Fruit fly (Drosophila melanogaster): ENCODE data around the gene CG6495.

Gene CG6495

dm6 chr2L:10756049-10756448 lies 4.9 kb upstream of the CG6495 start, which contains the start of gene CG17124 (continued):
- TF ChIP-seq C15 (GFP tag; IDR thresholded peaks at IDR 0.05) (no peak), sr (GFP tag; IDR thresholded peaks at IDR 0.05) (peak; percentile 14; the same call in 1 of the 3 replicates), ttk (GFP tag; IDR thresholded peaks at IDR 0.05) (no peak), CG7271 (tag; optimal IDR thresholded peaks at IDR 0.05) (no peak), CG17912 (GFP tag; optimal IDR thresholded peaks at IDR 0.05) (no peak), ash1 (GFP tag; optimal IDR thresholded peaks at IDR 0.05) (no peak), CG2199 (GFP tag; IDR thresholded peaks at IDR 0.05) (peak; percentile 84; the same call in 2 of the 3 replicates), gt (GFP tag; IDR thresholded peaks at IDR 0.05) (no peak), CG10147 (GFP tag; optimal IDR thresholded peaks at IDR 0.05) (peak; percentile 34), CG17328 (GFP tag; IDR thresholded peaks at IDR 0.05) (no peak), Nf-YB (GFP tag; optimal IDR thresholded peaks at IDR 0.05) (no peak), Rx (GFP tag; IDR thresholded peaks at IDR 0.05) (no peak), CG4360 (GFP tag; IDR thresholded peaks at IDR 0.05) (no peak), Mad (GFP tag; optimal IDR thresholded peaks at IDR 0.05) (peak; percentile 22), lov (optimal IDR thresholded peaks at IDR 0.05) (no peak), lov (GFP tag; IDR thresholded peaks at IDR 0.05) (no peak), CG6854 (GFP tag; optimal IDR thresholded peaks at IDR 0.05) (peak; percentile 20), pho (GFP tag; optimal IDR thresholded peaks at IDR 0.05) (no peak), mirr (GFP tag; optimal IDR thresholded peaks at IDR 0.05) (peak; percentile 45), chm (GFP tag; IDR thresholded peaks at IDR 0.05) (peak; percentile 70; the same call in 1 of the 2 replicates), luna (GFP tag; optimal IDR thresholded peaks at IDR 0.05) (no peak), CG16815 (GFP tag; optimal IDR thresholded peaks at IDR 0.05) (no peak), Lhr (GFP tag; optimal IDR thresholded peaks at IDR 0.05) (no peak), CG2202 (tag; optimal IDR thresholded peaks at IDR 0.05) (no peak), CG13775 (GFP tag; optimal IDR thresholded peaks at IDR 0.05) (no peak), nerfin-2 (GFP tag; IDR thresholded peaks at IDR 0.05; ENCODE audit: partially characterized antibody) (no peak), crp (GFP tag; optimal IDR thresholded peaks at IDR 0.05) (no peak), prd (optimal IDR thresholded peaks at IDR 0.05) (no peak), prd (GFP tag; IDR thresholded peaks at IDR 0.05) (no peak), CG34422 (GFP tag; IDR thresholded peaks at IDR 0.05) (peak; percentile 75; the same call in 1 of the 3 replicates), CG1647 (GFP tag; optimal IDR thresholded peaks at IDR 0.05) (no peak), gsb-n (tag; optimal IDR thresholded peaks at IDR 0.05) (no peak), MESR4 (GFP tag; optimal IDR thresholded peaks at IDR 0.05) (no peak), pita (GFP tag; optimal IDR thresholded peaks at IDR 0.05) (no peak), Dll (GFP tag; IDR thresholded peaks at IDR 0.05; ENCODE audit: partially characterized antibody) (no peak), hth (optimal IDR thresholded peaks at IDR 0.05) (no peak), CG10565 (GFP tag; optimal IDR thresholded peaks at IDR 0.05) (no peak), CG18599 (GFP tag; optimal IDR thresholded peaks at IDR 0.05) (peak; percentile 51), bab2 (GFP tag; optimal IDR thresholded peaks at IDR 0.05) (no peak), CG6689 (GFP tag; IDR thresholded peaks at IDR 0.05) (peak; percentile 11; the same call in 1 of the 2 replicates), Ravus (GFP tag; IDR thresholded peaks at IDR 0.05) (no peak), run (tag; optimal IDR thresholded peaks at IDR 0.05) (peak; percentile 13), zfh1 (GFP tag; IDR thresholded peaks at IDR 0.05) (no peak), Oli (tag; optimal IDR thresholded peaks at IDR 0.05) (no peak), kah (GFP tag; optimal IDR thresholded peaks at IDR 0.05) (no peak), ftz-f1 (GFP tag; optimal IDR thresholded peaks at IDR 0.05) (peak; percentile 67), CG13123 (GFP tag; optimal IDR thresholded peaks at IDR 0.05) (no peak), az2 (GFP tag; optimal IDR thresholded peaks at IDR 0.05) (no peak), NFAT (GFP tag; IDR thresholded peaks at IDR 0.05) (peak; percentile 69), zfh2 (GFP tag; optimal IDR thresholded peaks at IDR 0.05) (no peak), Deaf1 (tag; optimal IDR thresholded peaks at IDR 0.05) (peak; percentile 75), Gsc (GFP tag; IDR thresholded peaks at IDR 0.05) (no peak), CG8944 (GFP tag; optimal IDR thresholded peaks at IDR 0.05) (no peak)
